Fruit fly (Drosophila melanogaster) whole organism, adult: ENCODE data around the gene CG44085.

Source experiments
- CG11617 ChIP-seq: fragments of 200-800 bp; sonication (Bioruptor generic); optimal IDR thresholded peaks from 2 replicates; lab custom pipeline; 2017; ENCODE audit warnings: mild to moderate bottlenecking, missing biosample characterization, missing genetic modification reagents, missing genetic modification characterization
- CG12768 ChIP-seq: fragments of 200-800 bp; sonication (Bioruptor generic); optimal IDR thresholded peaks from 2 replicates; lab custom pipeline; 2017; ENCODE audit warnings: missing biosample characterization, missing genetic modification characterization, mild to moderate bottlenecking, moderate library complexity, missing genetic modification reagents
- CG14711 ChIP-seq: fragments of 200-800 bp; sonication (Bioruptor generic); optimal IDR thresholded peaks from 2 replicates; lab custom pipeline; 2018; ENCODE audit warnings: missing biosample characterization, mild to moderate bottlenecking, missing genetic modification characterization, moderate library complexity
- CG1620 ChIP-seq: fragments of 200-800 bp; sonication (Bioruptor generic); optimal IDR thresholded peaks from 2 replicates; lab custom pipeline; 2016; ENCODE audit warnings: missing biosample characterization, missing genetic modification characterization
- CG33017 ChIP-seq: fragments of 200-800 bp; sonication (Bioruptor generic); optimal IDR thresholded peaks from 2 replicates; lab custom pipeline; 2018; ENCODE audit warnings: missing biosample characterization, mild to moderate bottlenecking, missing genetic modification characterization, moderate library complexity
- CG5204 ChIP-seq: fragments of 200-800 bp; sonication (Bioruptor generic); optimal IDR thresholded peaks from 2 replicates; lab custom pipeline; 2016; ENCODE audit warnings: missing biosample characterization, missing genetic modification characterization
- CG7045 ChIP-seq: fragments of 200-800 bp; sonication (Bioruptor generic); optimal IDR thresholded peaks from 2 replicates; lab custom pipeline; 2017; ENCODE audit warnings: missing biosample characterization, mild to moderate bottlenecking, missing genetic modification characterization
- CG7101 ChIP-seq: fragments of 200-800 bp; sonication (Bioruptor generic); optimal IDR thresholded peaks from 2 replicates; lab custom pipeline; 2018; ENCODE audit warnings: missing biosample characterization, mild to moderate bottlenecking, missing genetic modification characterization, moderate library complexity
- Clk ChIP-seq: fragments of 200-800 bp; sonication (Bioruptor generic); optimal IDR thresholded peaks from 2 replicates; lab custom pipeline; 2017; ENCODE audit warnings: missing biosample characterization, missing genetic modification characterization
- Crg-1 ChIP-seq: fragments of 200-800 bp; sonication (Bioruptor generic); optimal IDR thresholded peaks from 2 replicates; lab custom pipeline; 2016; ENCODE audit warnings: missing biosample characterization, missing genetic modification characterization
- Hr96 ChIP-seq: fragments of 200-800 bp; sonication (Bioruptor generic); optimal IDR thresholded peaks from 2 replicates; lab custom pipeline; 2016; ENCODE audit warnings: missing biosample characterization, missing genetic modification characterization
- Mnt ChIP-seq: fragments of 200-800 bp; sonication (Bioruptor generic); optimal IDR thresholded peaks from 2 replicates; lab custom pipeline; 2016; ENCODE audit warnings: missing biosample characterization, mild to moderate bottlenecking, missing genetic modification characterization
- bab1 ChIP-seq: fragments of 200-800 bp; sonication (Bioruptor generic); optimal IDR thresholded peaks from 3 replicates; lab custom pipeline; 2019; ENCODE audit warnings: missing biosample characterization, mild to moderate bottlenecking, missing genetic modification characterization, moderate library complexity
- cic ChIP-seq: fragments of 200-800 bp; sonication (Bioruptor generic); optimal IDR thresholded peaks from 2 replicates; lab custom pipeline; 2017; ENCODE audit warnings: missing biosample characterization, mild to moderate bottlenecking, missing genetic modification characterization, moderate library complexity
- cnc ChIP-seq, 2 experiments: fragments of >200 bp; optimal IDR thresholded peaks; 2 replicates each; lab custom pipeline; 2017
- kay ChIP-seq: fragments of 200-800 bp; sonication (Bioruptor generic); peaks from one replicate; lab custom pipeline; 2016; ENCODE audit warnings: missing biosample characterization, missing genetic modification characterization, borderline replicate concordance
- ovo ChIP-seq: fragments of 200-800 bp; sonication (Bioruptor generic); optimal IDR thresholded peaks from 2 replicates; lab custom pipeline; 2016; ENCODE audit warnings: missing biosample characterization, missing genetic modification characterization
- pad ChIP-seq: fragments of 200-800 bp; sonication (Bioruptor generic); optimal IDR thresholded peaks from 3 replicates; lab custom pipeline; 2017; ENCODE audit warnings: missing biosample characterization, missing genetic modification characterization, mild to moderate bottlenecking, moderate library complexity, missing genetic modification reagents
- tj ChIP-seq: fragments of 200-800 bp; sonication (Bioruptor generic); optimal IDR thresholded peaks from 3 replicates; lab custom pipeline; 2017; ENCODE audit warnings: missing biosample characterization, mild to moderate bottlenecking, missing genetic modification characterization, moderate library complexity
- toe ChIP-seq: fragments of 200-800 bp; sonication (Bioruptor generic); optimal IDR thresholded peaks from 2 replicates; lab custom pipeline; 2016; ENCODE audit warnings: missing biosample characterization, missing genetic modification characterization

Gene CG44085

DNA sequence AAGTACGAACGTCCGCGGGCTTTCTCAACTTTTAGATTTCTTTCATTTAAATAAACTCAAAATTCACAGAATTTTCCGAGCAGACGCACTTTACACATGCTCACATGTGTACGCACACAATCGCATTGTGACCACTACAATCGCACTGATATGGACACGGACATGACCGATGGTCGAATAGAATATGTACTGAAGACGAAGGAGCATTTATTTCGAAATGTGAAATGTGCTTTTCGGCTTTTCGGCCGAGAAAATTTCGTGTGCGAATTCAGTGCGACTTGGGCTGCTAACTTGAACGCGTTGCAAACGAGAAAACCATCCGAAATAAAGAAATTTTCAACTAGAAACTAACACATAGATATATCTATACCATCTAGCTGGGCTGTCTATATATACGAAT, at the start of gene CG44085:
Gene CG44085 (plus strand): TSS at position 269 of the 400 bp plus-strand sequence.
- TF ChIP-seq ovo (GFP tag; lab: Kevin White, UChicago), result no peak
- no peak for TF ChIP-seq CG1620
- TF ChIP-seq pad (GFP tag; lab: Kevin White, UChicago), result no peak
- no peak for TF ChIP-seq kay (GFP tag; lab: Kevin White, UChicago)
- TF ChIP-seq Crg-1 (GFP tag; lab: Kevin White, UChicago), result no peak
- no peak for TF ChIP-seq toe (GFP tag; lab: Kevin White, UChicago)
- no peak for TF ChIP-seq CG7101 (tag; lab: Kevin White, UChicago)
- no peak for TF ChIP-seq cic
- TF ChIP-seq cnc (optimal IDR thresholded peaks at IDR 0.05; lab: Kevin White, UChicago), result no peak
- TF ChIP-seq Hr96 (GFP tag; lab: Kevin White, UChicago), result no peak
- TF ChIP-seq Mnt, result no peak
- TF ChIP-seq Clk (GFP tag; lab: Kevin White, UChicago), result no peak
- TF ChIP-seq CG33017 (tag; lab: Kevin White, UChicago), result no peak
- TF ChIP-seq CG5204 (GFP tag; lab: Kevin White, UChicago), result no peak
- no peak for TF ChIP-seq CG12768
- no peak for TF ChIP-seq CG14711 (tag; lab: Kevin White, UChicago)
- TF ChIP-seq CG7045 (GFP tag; lab: Kevin White, UChicago), result no peak
- no peak for TF ChIP-seq tj (GFP tag; lab: Kevin White, UChicago)

DNA sequence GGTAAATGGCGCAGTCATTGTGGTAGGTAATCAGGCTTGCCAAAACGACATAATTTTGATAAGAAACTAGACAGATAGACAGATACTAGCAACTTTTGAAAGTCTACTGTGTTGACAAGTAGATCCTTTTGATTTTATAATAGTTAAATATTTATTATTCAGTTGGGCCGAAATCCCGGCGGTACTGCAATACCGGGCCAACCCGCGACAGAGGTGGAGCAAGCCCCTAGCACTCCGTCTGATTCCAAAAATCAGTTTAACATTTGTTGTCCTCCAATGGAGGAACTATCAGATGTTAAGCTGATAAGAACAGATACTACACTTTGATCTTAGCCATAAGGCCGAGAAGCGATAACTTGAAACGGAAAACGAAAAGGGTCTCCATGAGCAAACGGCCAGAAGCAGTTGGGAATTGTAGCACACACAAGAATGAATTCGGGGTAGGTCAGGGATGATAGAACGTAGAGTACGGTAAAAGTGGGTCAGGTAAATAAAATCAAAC, 49.0 kb upstream of the CG44085 start, which contains the start of gene CG15482:
Gene CG15482 (minus strand): TSS at position 51 of the 502 bp plus-strand sequence.
- peak; percentile 54 for TF ChIP-seq kay (GFP tag; lab: Kevin White, UChicago)

DNA sequence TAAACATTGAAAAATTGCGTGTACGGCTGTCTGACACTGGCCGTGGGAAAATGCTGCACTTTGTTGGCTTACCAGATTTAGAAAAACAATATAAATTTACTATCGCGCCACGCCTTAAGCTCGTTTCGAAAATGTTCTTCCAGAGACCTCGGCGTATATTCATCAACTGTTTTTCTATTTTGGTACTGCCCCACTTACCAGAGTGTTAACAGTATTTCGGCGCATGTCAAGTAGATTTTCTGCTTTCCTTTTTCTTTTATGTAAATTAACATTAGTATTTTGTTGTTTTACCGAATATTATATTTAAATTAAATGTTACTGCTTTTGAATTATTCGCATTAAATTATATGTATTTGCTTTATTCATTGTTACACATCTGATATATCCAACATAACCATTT, 45.8 kb upstream of the CG44085 start, which contains the start of gene kek4:
Gene kek4 (minus strand): TSS at position 341 of the 400 bp plus-strand sequence.
- TF ChIP-seq CG7101 (tag; lab: Kevin White, UChicago), result no peak
- TF ChIP-seq cic, result no peak
- TF ChIP-seq pad (GFP tag; lab: Kevin White, UChicago), result no peak
- TF ChIP-seq tj (GFP tag; lab: Kevin White, UChicago), result no peak
- TF ChIP-seq CG5204 (GFP tag; lab: Kevin White, UChicago), result no peak
- TF ChIP-seq Mnt, result no peak
- no peak for TF ChIP-seq CG1620
- TF ChIP-seq Clk (GFP tag; lab: Kevin White, UChicago), result no peak

DNA sequence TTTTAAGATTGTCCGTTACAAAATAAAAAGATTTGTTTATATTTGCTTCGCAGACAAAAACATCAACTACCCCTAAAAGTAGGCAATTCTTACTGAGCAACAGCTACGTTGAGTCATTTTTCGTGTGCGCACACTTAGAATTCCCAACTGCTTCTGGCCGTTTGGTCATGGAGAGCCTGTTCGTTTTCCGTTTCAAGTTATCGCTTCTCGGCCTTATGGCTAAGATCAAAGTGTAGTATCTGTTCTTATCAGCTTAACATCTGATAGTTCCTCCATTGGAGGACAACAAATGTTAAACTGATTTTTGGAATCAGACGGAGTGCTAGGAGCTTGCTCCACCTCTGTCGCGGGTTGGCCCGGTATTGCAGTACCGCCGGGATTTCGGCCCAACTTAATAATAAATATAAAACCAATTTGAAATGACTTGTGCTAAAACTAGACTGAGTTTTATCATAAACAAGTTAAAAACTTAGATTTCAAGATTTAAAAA, 45.1 kb upstream of the CG44085 start:
- TF ChIP-seq pad (GFP tag; lab: Kevin White, UChicago), result peak; percentile 44
- TF ChIP-seq bab1 (GFP tag; lab: Kevin White, UChicago), result peak; percentile 41
- peak; percentile 40 for TF ChIP-seq Mnt
- peak; percentile 61 for TF ChIP-seq CG1620
- peak; percentile 30 for TF ChIP-seq Crg-1 (GFP tag; lab: Kevin White, UChicago)
- TF ChIP-seq kay (GFP tag; lab: Kevin White, UChicago), result peak; percentile 98
- TF ChIP-seq CG7101 (tag; lab: Kevin White, UChicago), result peak; percentile 49
- TF ChIP-seq tj (GFP tag; lab: Kevin White, UChicago), result peak; percentile 71
- TF ChIP-seq cic, result peak; percentile 44
- TF ChIP-seq CG12768, result peak; percentile 55

DNA sequence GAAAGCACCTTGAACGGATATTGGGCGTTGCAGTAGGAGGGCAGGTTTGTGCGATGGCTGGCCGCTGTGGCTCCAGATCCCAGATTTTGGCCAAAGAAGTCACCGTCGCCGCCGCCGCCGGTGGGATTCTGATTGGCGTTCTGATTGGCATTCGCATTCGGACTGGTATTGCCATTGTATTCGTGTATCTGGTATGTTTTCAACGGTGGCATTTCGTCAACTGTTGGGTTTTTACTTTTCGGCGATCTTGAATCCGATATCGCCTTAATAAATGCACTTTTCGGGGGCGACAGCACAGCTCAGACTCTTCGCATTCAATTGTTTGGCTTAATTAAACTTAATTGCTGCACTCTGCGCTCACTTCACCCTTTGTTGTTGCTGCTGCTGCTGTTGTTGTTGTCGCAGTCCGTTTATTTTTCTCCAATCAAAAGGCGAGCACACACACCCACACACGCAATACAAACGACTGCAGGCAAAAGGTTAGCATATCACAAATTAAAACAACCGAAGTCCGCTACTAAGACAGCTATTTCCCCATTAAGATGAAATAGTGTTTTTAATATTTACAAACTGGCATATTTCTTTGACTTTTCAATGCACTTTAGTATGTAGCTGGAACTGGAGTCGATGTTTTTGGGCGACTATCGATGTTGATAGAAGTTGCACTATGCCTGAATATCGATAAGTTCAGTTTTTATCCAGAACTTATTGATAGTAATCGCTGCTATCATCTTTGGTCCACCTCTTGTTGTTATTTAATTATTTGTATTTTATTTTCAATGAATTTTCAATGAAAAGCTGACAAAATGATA, 41.3 kb upstream of the CG44085 start, which contains the start of the genes CG9426 and mRF1:
Gene CG9426 (minus strand): TSS at position 643 of the 812 bp plus-strand sequence.
Gene mRF1 (plus strand): TSS at position 699 of the 812 bp plus-strand sequence.
- TF ChIP-seq CG14711 (tag; lab: Kevin White, UChicago) (peak; percentile 56), Mnt (peak; percentile 54), CG33017 (tag; lab: Kevin White, UChicago) (peak; percentile 28), CG11617 (GFP tag; lab: Kevin White, UChicago) (peak; percentile 1), CG7101 (tag; lab: Kevin White, UChicago) (peak; percentile 30), CG12768 (peak; percentile 18), bab1 (GFP tag; lab: Kevin White, UChicago) (peak; percentile 48), CG5204 (GFP tag; lab: Kevin White, UChicago) (no peak), toe (GFP tag; lab: Kevin White, UChicago) (no peak), CG1620 (peak; percentile 13), pad (GFP tag; lab: Kevin White, UChicago) (peak; percentile 24)

DNA sequence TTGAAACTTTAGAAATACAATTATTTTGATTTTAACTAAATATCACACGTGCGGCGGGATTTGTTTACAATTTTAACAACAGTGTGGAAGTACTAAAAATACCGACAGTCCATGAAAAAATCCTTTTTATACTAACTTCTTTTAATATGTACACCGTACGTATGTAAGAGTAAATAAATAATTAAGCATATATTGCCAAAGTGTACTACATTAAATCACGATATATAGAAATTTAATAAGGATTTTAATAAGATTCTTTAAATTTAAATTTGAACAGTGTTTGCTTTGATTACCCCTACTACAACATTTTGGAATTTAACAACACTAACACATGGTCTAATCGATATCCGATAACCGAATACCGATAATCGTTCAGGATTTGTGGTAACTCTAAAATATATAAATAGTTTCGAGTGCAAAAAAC, 38.6 kb upstream of the CG44085 start, which contains the start of the genes Ski6 and CG16812:
Gene Ski6 (minus strand): TSS at position 205 of the 424 bp plus-strand sequence.
Gene CG16812 (plus strand): TSS at position 363 of the 424 bp plus-strand sequence.
- TF ChIP-seq CG33017 (tag; lab: Kevin White, UChicago) (peak; percentile 81), Mnt (peak; percentile 90), CG12768 (peak; percentile 40), Hr96 (GFP tag; lab: Kevin White, UChicago) (peak; percentile 44), Clk (GFP tag; lab: Kevin White, UChicago) (peak; percentile 19), tj (GFP tag; lab: Kevin White, UChicago) (peak; percentile 29), pad (GFP tag; lab: Kevin White, UChicago) (peak; percentile 63), bab1 (GFP tag; lab: Kevin White, UChicago) (peak; percentile 74), cic (no peak), CG1620 (peak; percentile 77), CG11617 (GFP tag; lab: Kevin White, UChicago) (peak; percentile 52), Crg-1 (GFP tag; lab: Kevin White, UChicago) (peak; percentile 59), cnc (optimal IDR thresholded peaks at IDR 0.05; lab: Kevin White, UChicago) (no peak), CG14711 (tag; lab: Kevin White, UChicago) (peak; percentile 95), ovo (GFP tag; lab: Kevin White, UChicago) (peak; percentile 30), CG5204 (GFP tag; lab: Kevin White, UChicago) (no peak), toe (GFP tag; lab: Kevin White, UChicago) (no peak), kay (GFP tag; lab: Kevin White, UChicago) (peak; percentile 93), CG7101 (tag; lab: Kevin White, UChicago) (peak; percentile 85), CG7045 (GFP tag; lab: Kevin White, UChicago) (peak; percentile 59)
